Fruit fly (Drosophila melanogaster) whole organism, embryonic: ENCODE measurements around the gene Acat2.
A peak's percentile ranks its signal among the peaks of the same experiment; 100 is the strongest.

Source experiments
- B-H2 ChIP-seq: fragments of 200-800 bp; sonication (Bioruptor generic); optimal IDR thresholded peaks from 2 replicates; lab custom pipeline; 2018; ENCODE audit warnings: missing biosample characterization, mild to moderate bottlenecking, missing genetic modification characterization
- CG10321 ChIP-seq: fragments of 200-800 bp; sonication (Bioruptor generic); IDR thresholded peaks from 2 replicates; pipeline ENCODE4 v1.3.6; 2022; ENCODE audit warnings: missing biosample characterization, missing genetic modification characterization
- CG11398 ChIP-seq: fragments of 200-800 bp; sonication (Bioruptor generic); optimal IDR thresholded peaks from 2 replicates; lab custom pipeline; 2016; ENCODE audit warnings: missing biosample characterization, missing genetic modification characterization
- CG11723 ChIP-seq: fragments of 200-800 bp; sonication (Bioruptor generic); optimal IDR thresholded peaks from 2 replicates; lab custom pipeline; 2017; ENCODE audit warnings: missing biosample characterization, mild to moderate bottlenecking, missing genetic modification characterization
- CG12391 ChIP-seq: fragments of 200-800 bp; sonication (Bioruptor generic); optimal IDR thresholded peaks from 3 replicates; lab custom pipeline; 2018; ENCODE audit warnings: missing biosample characterization, mild to moderate bottlenecking, missing genetic modification characterization, moderate library complexity
- CG12659 ChIP-seq: fragments of 200-800 bp; sonication (Bioruptor generic); optimal IDR thresholded peaks from 3 replicates; lab custom pipeline; 2017; ENCODE audit warnings: mild to moderate bottlenecking, missing biosample characterization, missing genetic modification reagents, missing genetic modification characterization
- CG13894 ChIP-seq: fragments of 200-800 bp; sonication (Bioruptor generic); optimal IDR thresholded peaks from 3 replicates; lab custom pipeline; 2018; ENCODE audit warnings: missing biosample characterization, mild to moderate bottlenecking, missing genetic modification characterization, moderate library complexity
- CG14860 ChIP-seq: fragments of 200-800 bp; sonication (Bioruptor generic); IDR thresholded peaks from 3 replicates; pipeline ENCODE4 v1.3.6; 2022; ENCODE audit warnings: missing biosample characterization, missing genetic modification characterization; ENCODE audit not compliant: partially characterized antibody
- CG1832 ChIP-seq: fragments of 200-800 bp; sonication (Bioruptor generic); optimal IDR thresholded peaks from 2 replicates; lab custom pipeline; 2017; ENCODE audit warnings: missing biosample characterization, mild to moderate bottlenecking, missing genetic modification characterization, inconsistent platforms
- CG2116 ChIP-seq: fragments of 200-800 bp; sonication (Bioruptor generic); optimal IDR thresholded peaks from 3 replicates; lab custom pipeline; 2018; ENCODE audit warnings: missing biosample characterization, mild to moderate bottlenecking, missing genetic modification characterization
- CG2889 ChIP-seq: fragments of 200-800 bp; sonication (Bioruptor generic); IDR thresholded peaks from 3 replicates; pipeline ENCODE4 v1.3.6; 2022; ENCODE audit warnings: missing biosample characterization, missing genetic modification characterization
- CG34224 ChIP-seq: fragments of 200-800 bp; sonication (Bioruptor generic); IDR thresholded peaks from 3 replicates; pipeline ENCODE4 v1.3.6; 2022; ENCODE audit warnings: missing biosample characterization, missing genetic modification characterization; ENCODE audit not compliant: partially characterized antibody
- CG4328 ChIP-seq: fragments of 200-800 bp; sonication (Bioruptor generic); optimal IDR thresholded peaks from 3 replicates; lab custom pipeline; 2017; ENCODE audit warnings: missing biosample characterization, missing genetic modification reagents, missing genetic modification characterization
- CG4617 ChIP-seq: fragments of 200-800 bp; sonication (Bioruptor generic); optimal IDR thresholded peaks from 3 replicates; lab custom pipeline; 2016; ENCODE audit warnings: missing biosample characterization, missing genetic modification characterization, borderline replicate concordance
- CG6683 ChIP-seq: fragments of 200-800 bp; sonication (Bioruptor generic); optimal IDR thresholded peaks from 2 replicates; lab custom pipeline; 2017; ENCODE audit warnings: missing biosample characterization, mild to moderate bottlenecking, missing genetic modification characterization, missing genetic modification reagents
- CG8944 ChIP-seq: fragments of 200-800 bp; sonication (Bioruptor generic); optimal IDR thresholded peaks from 3 replicates; lab custom pipeline; 2016; ENCODE audit warnings: missing biosample characterization, missing genetic modification characterization
- CG9727 ChIP-seq: fragments of 200-800 bp; sonication (Bioruptor generic); optimal IDR thresholded peaks from 3 replicates; lab custom pipeline; 2017; ENCODE audit warnings: missing biosample characterization, mild to moderate bottlenecking, missing genetic modification characterization
- CG9817 ChIP-seq: fragments of 200-800 bp; sonication (Bioruptor generic); optimal IDR thresholded peaks from 2 replicates; lab custom pipeline; 2018; ENCODE audit warnings: missing biosample characterization, mild to moderate bottlenecking, missing genetic modification characterization, moderate library complexity
- CTCF ChIP-seq: fragments of 200-800 bp; sonication (Bioruptor generic); optimal IDR thresholded peaks from 2 replicates; lab custom pipeline; 2017; ENCODE audit warnings: missing biosample characterization, mild to moderate bottlenecking, missing genetic modification characterization, moderate library complexity
- Dad ChIP-seq: fragments of 200-800 bp; sonication (Bioruptor generic); optimal IDR thresholded peaks from 3 replicates; lab custom pipeline; 2016; ENCODE audit warnings: missing biosample characterization, missing genetic modification characterization
- Fer1 ChIP-seq: fragments of 200-800 bp; sonication (Bioruptor generic); optimal IDR thresholded peaks from 2 replicates; lab custom pipeline; 2017; ENCODE audit warnings: missing biosample characterization, mild to moderate bottlenecking, missing genetic modification characterization
- Kr ChIP-seq: fragments of 200-800 bp; sonication (Bioruptor generic); optimal IDR thresholded peaks from 2 replicates; lab custom pipeline; 2017; ENCODE audit warnings: missing biosample characterization, mild to moderate bottlenecking, missing genetic modification characterization
- Mad ChIP-seq: fragments of 200-800 bp; sonication (Bioruptor generic); optimal IDR thresholded peaks from 2 replicates; lab custom pipeline; 2016; ENCODE audit warnings: missing biosample characterization, missing genetic modification characterization
- Nf-YA ChIP-seq: fragments of 200-800 bp; sonication (Bioruptor generic); IDR thresholded peaks from 2 replicates; pipeline ENCODE4 v1.3.6; 2022; ENCODE audit warnings: missing biosample characterization, missing genetic modification characterization
- Optix ChIP-seq: fragments of 200-800 bp; sonication (Bioruptor generic); IDR thresholded peaks from 3 replicates; pipeline ENCODE4 v1.3.6; 2022; ENCODE audit warnings: missing biosample characterization, missing genetic modification characterization
- Ptx1 ChIP-seq: fragments of 200-800 bp; sonication (Bioruptor generic); IDR thresholded peaks from 2 replicates; pipeline ENCODE4 v1.3.6; 2022; ENCODE audit warnings: missing biosample characterization, missing genetic modification characterization
- Sox100B ChIP-seq: fragments of 200-800 bp; sonication (Bioruptor generic); optimal IDR thresholded peaks from 3 replicates; lab custom pipeline; 2018; ENCODE audit warnings: missing biosample characterization, mild to moderate bottlenecking, missing genetic modification characterization
- Sox102F ChIP-seq: fragments of 200-800 bp; sonication (Bioruptor generic); optimal IDR thresholded peaks from 2 replicates; lab custom pipeline; 2018; ENCODE audit warnings: missing biosample characterization, mild to moderate bottlenecking, missing genetic modification characterization, moderate library complexity
- YL-1 ChIP-seq: fragments of 200-800 bp; sonication (Bioruptor generic); optimal IDR thresholded peaks from 3 replicates; lab custom pipeline; 2017; ENCODE audit warnings: missing biosample characterization, mild to moderate bottlenecking, missing genetic modification characterization
- ase ChIP-seq: fragments of 200-800 bp; sonication (Bioruptor generic); IDR thresholded peaks from 3 replicates; pipeline ENCODE4 v1.3.6; 2022; ENCODE audit warnings: missing biosample characterization, missing genetic modification characterization
- ato ChIP-seq: fragments of 200-800 bp; sonication (Bioruptor generic); IDR thresholded peaks from 2 replicates; pipeline ENCODE4 v1.3.6; 2022; ENCODE audit warnings: missing biosample characterization, missing genetic modification characterization; ENCODE audit not compliant: partially characterized antibody
- cato ChIP-seq: fragments of 200-800 bp; sonication (Bioruptor generic); optimal IDR thresholded peaks from 2 replicates; lab custom pipeline; 2016; ENCODE audit warnings: missing biosample characterization, missing genetic modification characterization, borderline replicate concordance
- dati ChIP-seq: fragments of 200-800 bp; sonication (Bioruptor generic); IDR thresholded peaks from 2 replicates; pipeline ENCODE4 v1.3.6; 2022; ENCODE audit warnings: missing biosample characterization, missing genetic modification characterization
- dmrt99B ChIP-seq: fragments of 200-800 bp; sonication (Bioruptor generic); optimal IDR thresholded peaks from 2 replicates; lab custom pipeline; 2018; ENCODE audit warnings: missing biosample characterization, mild to moderate bottlenecking, missing genetic modification characterization, moderate library complexity
- emc ChIP-seq: fragments of 200-800 bp; sonication (Bioruptor generic); optimal IDR thresholded peaks from 2 replicates; lab custom pipeline; 2016; ENCODE audit warnings: missing biosample characterization, missing genetic modification characterization
- eyg ChIP-seq: fragments of 200-800 bp; sonication (Bioruptor generic); optimal IDR thresholded peaks from 3 replicates; lab custom pipeline; 2016; ENCODE audit warnings: missing biosample characterization, missing genetic modification characterization
- fd102C ChIP-seq: fragments of 200-800 bp; sonication (Bioruptor generic); optimal IDR thresholded peaks from 2 replicates; lab custom pipeline; 2018; ENCODE audit warnings: missing biosample characterization, mild to moderate bottlenecking, missing genetic modification characterization, moderate library complexity
- fu2 ChIP-seq: fragments of 200-800 bp; sonication (Bioruptor generic); optimal IDR thresholded peaks from 2 replicates; lab custom pipeline; 2016; ENCODE audit warnings: missing biosample characterization, missing genetic modification characterization
- ham ChIP-seq: fragments of 200-800 bp; sonication (Bioruptor generic); IDR thresholded peaks from 2 replicates; pipeline ENCODE4 v1.3.6; 2022; ENCODE audit warnings: missing biosample characterization, missing genetic modification characterization
- hbn ChIP-seq: fragments of 200-800 bp; sonication (Bioruptor generic); IDR thresholded peaks from 2 replicates; pipeline ENCODE4 v1.3.6; 2022; ENCODE audit warnings: missing biosample characterization, missing genetic modification characterization; ENCODE audit not compliant: partially characterized antibody
- inv ChIP-seq: fragments of 200-800 bp; sonication (Bioruptor generic); IDR thresholded peaks from 2 replicates; pipeline ENCODE4 v1.3.6; 2022; ENCODE audit warnings: missing biosample characterization, missing genetic modification characterization; ENCODE audit not compliant: partially characterized antibody
- kni ChIP-seq: fragments of 200-800 bp; sonication (Bioruptor generic); optimal IDR thresholded peaks from 3 replicates; lab custom pipeline; 2017; ENCODE audit warnings: mild to moderate bottlenecking, missing biosample characterization, missing genetic modification reagents, missing genetic modification characterization
- pb ChIP-seq: fragments of 200-800 bp; sonication (Bioruptor generic); optimal IDR thresholded peaks from 3 replicates; lab custom pipeline; 2016; ENCODE audit warnings: missing biosample characterization, missing genetic modification characterization
- peb ChIP-seq: fragments of 200-800 bp; sonication (Bioruptor generic); IDR thresholded peaks from 2 replicates; pipeline ENCODE4 v1.3.6; 2022; ENCODE audit warnings: missing biosample characterization, missing genetic modification characterization
- pnt ChIP-seq: fragments of 200-800 bp; sonication (Bioruptor generic); optimal IDR thresholded peaks from 3 replicates; lab custom pipeline; 2016; ENCODE audit warnings: missing biosample characterization, missing genetic modification characterization
- rib ChIP-seq: fragments of 200-800 bp; sonication (Bioruptor generic); IDR thresholded peaks from 2 replicates; pipeline ENCODE4 v1.3.6; 2022; ENCODE audit warnings: missing biosample characterization, missing genetic modification characterization
- sens ChIP-seq: fragments of 200-800 bp; sonication (Bioruptor generic); peaks from one replicate; lab custom pipeline; 2016; ENCODE audit warnings: missing biosample characterization, missing genetic modification characterization
- shn ChIP-seq: fragments of 200-800 bp; sonication (Bioruptor generic); optimal IDR thresholded peaks from 3 replicates; lab custom pipeline; 2016; ENCODE audit warnings: missing biosample characterization, missing genetic modification characterization
- twi ChIP-seq: fragments of 200-800 bp; optimal IDR thresholded peaks from 2 replicates; lab custom pipeline; 2019; ENCODE audit warnings: missing biosample characterization, mild to moderate bottlenecking, missing genetic modification characterization, moderate library complexity
- z ChIP-seq: fragments of 200-800 bp; sonication (Bioruptor generic); IDR thresholded peaks from 3 replicates; pipeline ENCODE4 v1.3.6; 2022; ENCODE audit warnings: missing biosample characterization, missing genetic modification characterization

The Acat2 gene

DNA sequence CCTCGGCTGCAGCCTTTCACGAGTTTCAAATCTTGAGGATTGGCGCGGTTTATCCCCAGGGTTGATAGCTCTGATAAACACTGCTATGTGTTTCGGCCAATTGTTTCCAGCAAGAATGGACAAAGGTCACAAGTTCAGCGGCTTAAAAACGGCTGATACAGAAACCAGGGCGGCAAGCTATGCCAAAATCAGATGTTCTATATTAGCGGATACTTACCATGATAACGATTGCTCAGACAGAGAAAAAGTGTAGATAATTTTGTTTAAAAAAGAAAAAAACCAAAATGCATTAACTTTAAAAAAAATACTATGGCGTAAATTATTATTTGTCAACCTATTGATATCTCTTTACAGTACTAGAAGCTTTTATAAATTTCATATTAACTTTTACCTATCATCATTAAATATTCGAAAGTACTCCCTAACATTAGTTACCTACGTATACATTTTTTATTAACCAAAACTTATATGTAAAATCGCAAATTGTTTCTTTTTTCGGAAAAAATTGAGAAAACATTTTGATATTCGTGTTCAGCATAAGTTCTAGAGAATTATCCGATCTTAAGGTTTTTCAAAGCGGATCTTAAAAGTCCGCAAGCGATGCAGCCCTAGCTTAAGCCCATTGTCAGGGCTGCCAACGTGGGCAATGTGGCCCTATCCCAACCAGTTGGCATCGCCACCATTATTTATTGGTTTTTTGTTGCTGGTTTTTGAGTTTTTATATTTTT lies 10.5 kb downstream of the Acat2 start, which contains the start of the genes sturkopf and Herc4 (continued):
- TF ChIP-seq hbn (GFP tag; lab: Robert Waterston, UW) (no peak), Nf-YA (GFP tag; lab: Robert Waterston, UW) (no peak), CG34224 (GFP tag; lab: Robert Waterston, UW) (no peak), peb (GFP tag; lab: Robert Waterston, UW) (no peak), Ptx1 (GFP tag; lab: Robert Waterston, UW) (peak; percentile 57), CG6683 (GFP tag; lab: Kevin White, UChicago) (no peak), Kr (GFP tag; lab: Kevin White, UChicago) (no peak), CG4328 (GFP tag; lab: Kevin White, UChicago) (peak; percentile 58), rib (GFP tag; lab: Robert Waterston, UW) (peak; percentile 21; the same call in 1 of the 2 replicates), emc (GFP tag; lab: Kevin White, UChicago) (no peak), Optix (GFP tag; lab: Robert Waterston, UW) (peak; percentile 35; the same call in 1 of the 3 replicates), cato (GFP tag; lab: Kevin White, UChicago) (peak; percentile 61), kni (no peak), Fer1 (GFP tag; lab: Kevin White, UChicago) (peak; percentile 56), inv (no peak), ase (peak; percentile 60; the same call in 2 of the 3 replicates), CG2116 (GFP tag; lab: Kevin White, UChicago) (peak; percentile 60), CG14860 (GFP tag; lab: Robert Waterston, UW) (no peak), CG11723 (GFP tag; lab: Kevin White, UChicago) (peak; percentile 52), Mad (GFP tag; lab: Kevin White, UChicago) (peak; percentile 65), shn (peak; percentile 78), B-H2 (GFP tag; lab: Kevin White, UChicago) (peak; percentile 74), CG8944 (GFP tag; lab: Kevin White, UChicago) (peak; percentile 73), pb (GFP tag; lab: Kevin White, UChicago) (peak; percentile 27), CG12391 (peak; percentile 79), CG9817 (tag; lab: Kevin White, UChicago) (peak; percentile 87), pnt (GFP tag; lab: Kevin White, UChicago) (peak; percentile 88), ham (GFP tag; lab: Robert Waterston, UW) (no peak), Sox102F (GFP tag; lab: Kevin White, UChicago) (no peak), YL-1 (GFP tag; lab: Kevin White, UChicago) (peak; percentile 55), eyg (GFP tag; lab: Kevin White, UChicago) (peak; percentile 62), CG11398 (GFP tag; lab: Kevin White, UChicago) (no peak), CG2889 (GFP tag; lab: Robert Waterston, UW) (peak; percentile 47; the same call in 1 of the 3 replicates), Dad (GFP tag; lab: Kevin White, UChicago) (peak; percentile 40), CG13894 (tag; lab: Kevin White, UChicago) (peak; percentile 51), z (GFP tag; lab: Robert Waterston, UW) (no peak), CG12659 (GFP tag; lab: Kevin White, UChicago) (peak; percentile 88), sens (peak; percentile 97), CG4617 (GFP tag; lab: Kevin White, UChicago) (peak; percentile 77), CG10321 (GFP tag; lab: Robert Waterston, UW) (no peak), fd102C (GFP tag; lab: Kevin White, UChicago) (no peak), Sox100B (no peak), ato (no peak), fu2 (GFP tag; lab: Kevin White, UChicago) (peak; percentile 76), CTCF (no peak), CG9727 (GFP tag; lab: Kevin White, UChicago) (peak; percentile 82), CG1832 (GFP tag; lab: Kevin White, UChicago) (no peak), twi (tag; lab: Kevin White, UChicago) (peak; percentile 43), dmrt99B (tag; lab: Kevin White, UChicago) (no peak), dati (no peak)
